Worm (Caenorhabditis elegans): ENCODE data around the gene kin-36.

- TF ChIP-seq nhr-6 (tag; optimal IDR thresholded peaks at IDR 0.05), result no peak
- no peak for TF ChIP-seq elt-3 (tag; optimal IDR thresholded peaks at IDR 0.05)
Measured at ce11 chrIV:4652365-4652844, 26.4 kb upstream of the kin-36 start, which contains the start of gene F29B9.5.

Measured in whole organism, L2 larva.